Worm (Caenorhabditis elegans) whole organism, L1 larva: ENCODE measurements around the gene mlt-4.

ENCODE experiments used
- Y116A8C.19 ChIP-seq: sonication (generic microtip); optimal IDR thresholded peaks from 2 replicates; lab custom pipeline; 2016; ENCODE audit warnings: missing compliant biosample characterization, missing genetic modification characterization, borderline replicate concordance
- aha-1 ChIP-seq: fragments of 150-350 bp; optimal IDR thresholded peaks from 2 replicates; lab custom pipeline; 2014; ENCODE audit warnings: missing biosample characterization, missing genetic modification characterization
- ces-1 ChIP-seq: fragments of 150-350 bp; optimal IDR thresholded peaks from 2 replicates; lab custom pipeline; 2014; ENCODE audit warnings: missing biosample characterization, missing genetic modification reagents, missing genetic modification characterization
- fos-1 ChIP-seq: fragments of 150-350 bp; optimal IDR thresholded peaks from 2 replicates; lab custom pipeline; 2014; ENCODE audit warnings: missing biosample characterization, missing genetic modification characterization
- snpc-4 ChIP-seq: fragments of 150-350 bp; optimal IDR thresholded peaks from 2 replicates; lab custom pipeline; 2014; ENCODE audit warnings: missing biosample characterization, missing genetic modification characterization

DNA sequence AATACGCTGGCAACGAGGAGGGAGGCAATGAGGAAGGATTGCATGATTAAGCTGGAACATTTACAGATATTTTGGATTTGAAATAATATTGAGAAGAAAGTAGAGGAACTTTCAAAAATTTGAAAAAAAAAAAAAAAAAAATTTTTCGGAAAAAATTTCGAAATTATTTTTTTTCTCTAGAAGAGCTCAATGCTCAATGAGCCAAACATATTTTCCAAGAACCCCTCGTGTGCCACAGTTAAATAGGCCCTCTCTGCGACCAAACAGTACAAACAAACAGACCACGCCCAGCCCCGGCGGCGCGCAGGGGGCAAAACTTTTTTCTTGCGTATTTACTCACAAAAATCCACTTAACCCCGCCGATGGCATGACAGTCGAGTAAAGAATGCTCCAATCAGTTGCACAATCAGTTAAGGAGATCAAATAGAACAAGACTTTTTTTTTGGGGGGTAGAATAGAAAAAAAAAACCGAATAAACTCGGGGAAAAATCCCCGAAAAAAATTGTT is 9.4 kb downstream of the mlt-4 start, which contains the start of gene pqn-94:
- no peak for TF ChIP-seq ces-1 (GFP tag; lab: Kevin White, UChicago)
- no peak for TF ChIP-seq fos-1 (tag; lab: Kevin White, UChicago)
- TF ChIP-seq Y116A8C.19 (tag; lab: Kevin White, UChicago) = no peak
- no peak for TF ChIP-seq aha-1 (tag; lab: Kevin White, UChicago)
- no peak for TF ChIP-seq snpc-4
